Fruit fly (Drosophila melanogaster) whole organism, embryonic: Measurements from ENCODE around the gene Cyp4d14.

Experiments used
- Blimp-1 ChIP-seq: fragments of 200-800 bp; sonication (Bioruptor generic); optimal IDR thresholded peaks from 3 replicates; lab custom pipeline; 2018; ENCODE audit warnings: missing biosample characterization, missing genetic modification characterization, mild to moderate bottlenecking, moderate library complexity, missing genetic modification reagents
- CG10543 ChIP-seq: fragments of 200-800 bp; sonication (Bioruptor generic); optimal IDR thresholded peaks from 3 replicates; lab custom pipeline; 2017; ENCODE audit warnings: missing biosample characterization, mild to moderate bottlenecking, missing genetic modification characterization, moderate library complexity
- CG10979 ChIP-seq: fragments of 200-800 bp; sonication (Bioruptor generic); optimal IDR thresholded peaks from 2 replicates; lab custom pipeline; 2018; ENCODE audit warnings: missing biosample characterization, mild to moderate bottlenecking, missing genetic modification characterization, moderate library complexity
- CG11247 ChIP-seq: fragments of 200-800 bp; sonication (Bioruptor generic); IDR thresholded peaks from 2 replicates; pipeline ENCODE4 v1.3.6; 2022; ENCODE audit warnings: missing biosample characterization, missing genetic modification characterization
- CG11504 ChIP-seq: fragments of 200-800 bp; sonication (Bioruptor generic); optimal IDR thresholded peaks from 3 replicates; lab custom pipeline; 2019; ENCODE audit warnings: missing biosample characterization, mild to moderate bottlenecking, missing genetic modification characterization, moderate library complexity
- CG12769 ChIP-seq: fragments of 200-800 bp; sonication (Bioruptor generic); optimal IDR thresholded peaks from 2 replicates; lab custom pipeline; 2019; ENCODE audit warnings: missing biosample characterization, mild to moderate bottlenecking, missing genetic modification characterization, moderate library complexity
- CG13287 ChIP-seq: fragments of 200-800 bp; sonication (Bioruptor generic); IDR thresholded peaks from 2 replicates; pipeline ENCODE4 v1.3.6; 2022; ENCODE audit warnings: missing biosample characterization, missing genetic modification characterization; ENCODE audit not compliant: partially characterized antibody
- CG34224 ChIP-seq: fragments of 200-800 bp; sonication (Bioruptor generic); IDR thresholded peaks from 3 replicates; pipeline ENCODE4 v1.3.6; 2022; ENCODE audit warnings: missing biosample characterization, missing genetic modification characterization; ENCODE audit not compliant: partially characterized antibody
- CG6765 ChIP-seq: fragments of 200-800 bp; sonication (Bioruptor generic); optimal IDR thresholded peaks from 3 replicates; lab custom pipeline; 2017; ENCODE audit warnings: missing biosample characterization, mild to moderate bottlenecking, missing genetic modification characterization
- CG7372 ChIP-seq: fragments of 200-800 bp; sonication (Bioruptor generic); IDR thresholded peaks from 2 replicates; pipeline ENCODE4 v1.3.6; 2022; ENCODE audit warnings: missing biosample characterization, missing genetic modification characterization
- CG7786 ChIP-seq: fragments of 200-800 bp; sonication (Bioruptor generic); optimal IDR thresholded peaks from 2 replicates; lab custom pipeline; 2016; ENCODE audit warnings: missing biosample characterization, missing genetic modification characterization
- CG9437 ChIP-seq: fragments of 200-800 bp; sonication (Bioruptor generic); optimal IDR thresholded peaks from 2 replicates; lab custom pipeline; 2018; ENCODE audit warnings: missing biosample characterization, mild to moderate bottlenecking, missing genetic modification characterization
- Deaf1 ChIP-seq: fragments of 200-800 bp; optimal IDR thresholded peaks from 3 replicates; lab custom pipeline; 2019; ENCODE audit warnings: missing biosample characterization, mild to moderate bottlenecking, missing genetic modification characterization, moderate library complexity
- Dll ChIP-seq: fragments of 200-800 bp; sonication (Bioruptor generic); IDR thresholded peaks from 4 replicates; pipeline ENCODE4 v1.3.6; 2022; ENCODE audit warnings: missing biosample characterization, missing genetic modification characterization; ENCODE audit not compliant: partially characterized antibody
- Hsf ChIP-seq: fragments of 200-800 bp; sonication (Bioruptor generic); optimal IDR thresholded peaks from 3 replicates; lab custom pipeline; 2016; ENCODE audit warnings: missing biosample characterization, missing genetic modification characterization
- Med ChIP-seq: fragments of 200-800 bp; sonication (Bioruptor generic); peaks from one replicate; lab custom pipeline; 2016; ENCODE audit warnings: missing biosample characterization, missing genetic modification characterization, mild to moderate bottlenecking, inconsistent platforms, moderate library complexity
- Pdp1 ChIP-seq, 2 experiments: fragments of 200-800 bp; sonication (Bioruptor generic); optimal IDR thresholded peaks; 3 replicates each; lab custom pipeline; 2016; ENCODE audit warnings: missing biosample characterization in 2 of 2, missing genetic modification characterization in 2 of 2, mild to moderate bottlenecking in 1 of 2, moderate library complexity in 1 of 2
- cad ChIP-seq: fragments of >200 bp; optimal IDR thresholded peaks from 2 replicates; lab custom pipeline; 2017; ENCODE audit warnings: missing biosample characterization, missing genetic modification characterization
- chinmo ChIP-seq: fragments of 200-800 bp; sonication (Bioruptor generic); IDR thresholded peaks from 4 replicates; pipeline ENCODE4 v1.3.6; 2022; ENCODE audit warnings: missing biosample characterization, missing genetic modification characterization; ENCODE audit not compliant: partially characterized antibody
- danr ChIP-seq: fragments of 200-800 bp; sonication (Bioruptor generic); IDR thresholded peaks from 2 replicates; pipeline ENCODE4 v1.3.6; 2022; ENCODE audit warnings: missing biosample characterization, missing genetic modification characterization
- fd64A ChIP-seq: fragments of 200-800 bp; sonication (Bioruptor generic); optimal IDR thresholded peaks from 3 replicates; lab custom pipeline; 2018; ENCODE audit warnings: missing biosample characterization, mild to moderate bottlenecking, missing genetic modification characterization
- gcm ChIP-seq: fragments of 200-800 bp; sonication (Bioruptor generic); optimal IDR thresholded peaks from 2 replicates; lab custom pipeline; 2019; ENCODE audit warnings: missing biosample characterization, mild to moderate bottlenecking, missing genetic modification characterization, moderate library complexity
- hkb ChIP-seq, 2 experiments: fragments of 200-800 bp in 1 of 2; fragments of >200 bp in 1 of 2; sonication (Bioruptor generic) in 1 of 2; IDR thresholded peaks in 1 of 2; optimal IDR thresholded peaks in 1 of 2; 2 replicates each; pipeline versions ENCODE4 v1.3.6 to Lab custom; 2017 to 2022; ENCODE audit warnings: missing biosample characterization in 1 of 2, missing genetic modification characterization in 1 of 2
- pfk ChIP-seq: fragments of 200-800 bp; sonication (Bioruptor generic); optimal IDR thresholded peaks from 2 replicates; lab custom pipeline; 2018; ENCODE audit warnings: missing biosample characterization, mild to moderate bottlenecking, missing genetic modification characterization, moderate library complexity
- ro ChIP-seq: fragments of 200-800 bp; sonication (Bioruptor generic); IDR thresholded peaks from 2 replicates; pipeline ENCODE4 v1.3.6; 2022; ENCODE audit warnings: missing biosample characterization, missing genetic modification characterization
- row ChIP-seq: fragments of 200-800 bp; sonication (Bioruptor generic); IDR thresholded peaks from 3 replicates; pipeline ENCODE4 v1.3.6; 2022; ENCODE audit warnings: missing biosample characterization, missing genetic modification characterization
- run ChIP-seq: fragments of 200-800 bp; sonication (Bioruptor generic); optimal IDR thresholded peaks from 3 replicates; lab custom pipeline; 2018; ENCODE audit warnings: missing biosample characterization, mild to moderate bottlenecking, missing genetic modification characterization
- sd ChIP-seq: fragments of 200-800 bp; sonication (Bioruptor generic); optimal IDR thresholded peaks from 3 replicates; lab custom pipeline; 2018; ENCODE audit warnings: missing biosample characterization, mild to moderate bottlenecking, missing genetic modification characterization, moderate library complexity
- sens ChIP-seq: fragments of 200-800 bp; sonication (Bioruptor generic); peaks from one replicate; lab custom pipeline; 2016; ENCODE audit warnings: missing biosample characterization, missing genetic modification characterization
- slbo ChIP-seq: fragments of 200-800 bp; sonication (Bioruptor generic); IDR thresholded peaks from 2 replicates; pipeline ENCODE4 v1.3.6; 2022; ENCODE audit warnings: missing biosample characterization, missing genetic modification characterization
- sr ChIP-seq: fragments of 200-800 bp; sonication (Bioruptor generic); IDR thresholded peaks from 3 replicates; pipeline ENCODE4 v1.3.6; 2022; ENCODE audit warnings: missing biosample characterization, missing genetic modification characterization

Cyp4d14 gene

dm6 chrX:2219246-2219645 lies 44.1 kb upstream of the Cyp4d14 start (continued):
- 0 out of 4 replicates have a peak, but pooled peaks have one; percentile 21 for TF ChIP-seq chinmo (GFP tag; lab: Robert Waterston, UW)
- no peak for TF ChIP-seq CG34224 (GFP tag; lab: Robert Waterston, UW)
- TF ChIP-seq row = no peak
- TF ChIP-seq pfk (GFP tag; lab: Kevin White, UChicago) = no peak
- peak; percentile 89 for TF ChIP-seq CG10543 (GFP tag; lab: Kevin White, UChicago)

- TF ChIP-seq CG7786 (GFP tag; lab: Kevin White, UChicago) (no peak), CG10543 (GFP tag; lab: Kevin White, UChicago) (no peak), sr (peak; percentile 80), fd64A (GFP tag; lab: Kevin White, UChicago) (no peak), gcm (GFP tag; lab: Kevin White, UChicago) (no peak), slbo (GFP tag; lab: Robert Waterston, UW) (no peak), run (tag; lab: Kevin White, UChicago) (no peak), cad (GFP tag; lab: Kevin White, UChicago) (no peak), sd (tag; lab: Kevin White, UChicago) (peak; percentile 83), ro (GFP tag; lab: Robert Waterston, UW) (no peak), CG13287 (GFP tag; lab: Robert Waterston, UW) (no peak)
Measured at dm6 chrX:2218455-2218854, 43.3 kb upstream of the Cyp4d14 start.

- TF ChIP-seq Deaf1 (tag; lab: Kevin White, UChicago) = peak; percentile 51
- peak; percentile 57 for TF ChIP-seq CG10979
- TF ChIP-seq CG11247 (GFP tag; lab: Robert Waterston, UW) = no peak
- TF ChIP-seq Hsf = no peak
- peak; percentile 27 for TF ChIP-seq Med (GFP tag; lab: Kevin White, UChicago)
- peak; percentile 98 for TF ChIP-seq CG9437 (GFP tag; lab: Kevin White, UChicago)
- TF ChIP-seq Dll (GFP tag; lab: Robert Waterston, UW) = no peak
- TF ChIP-seq hkb (optimal IDR thresholded peaks at IDR 0.05; lab: Kevin White, UChicago) = no peak
- TF ChIP-seq hkb (GFP tag; IDR thresholded peaks at IDR 0.05; lab: Robert Waterston, UW) = 0 out of 2 replicates have a peak, but pooled peaks have one; percentile 10
- peak; percentile 6 for TF ChIP-seq CG12769
- TF ChIP-seq sens (GFP tag; lab: Kevin White, UChicago) = peak; percentile 19
- 0 out of 2 replicates have a peak, but pooled peaks have one; percentile 13 for TF ChIP-seq CG13287 (GFP tag; lab: Robert Waterston, UW)
- peak; percentile 89 for TF ChIP-seq CG7372 (GFP tag; lab: Robert Waterston, UW)
- TF ChIP-seq Pdp1 (GFP tag; optimal IDR thresholded peaks at IDR 0.05; lab: Kevin White, UChicago) = peak in 1 of 2 experiments; percentile 66
Measured at dm6 chrX:2213759-2214406, 38.8 kb upstream of the Cyp4d14 start, which contains the start of gene SmydA-8. Gene SmydA-8 (minus strand): TSS chrX:2213809.

dm6 chrX:2212327-2212820 lies 37.3 kb upstream of the Cyp4d14 start:
- no peak for TF ChIP-seq CG6765 (GFP tag; lab: Kevin White, UChicago)
- peak; percentile 6 for TF ChIP-seq CG11504 (tag; lab: Kevin White, UChicago)
- peak; percentile 14 for TF ChIP-seq Blimp-1 (GFP tag; lab: Kevin White, UChicago)
- TF ChIP-seq Med (GFP tag; lab: Kevin White, UChicago) = peak; percentile 25
- TF ChIP-seq danr (GFP tag; lab: Robert Waterston, UW) = no peak
